Worm (Caenorhabditis elegans) whole organism, L3 larva: Measurements from ENCODE around the gene gss-1.

Source experiments
- ama-1 ChIP-seq: fragments of 150-350 bp; optimal IDR thresholded peaks from 2 replicates; lab custom pipeline; 2018
- ceh-16 ChIP-seq: sonication (generic microtip); optimal IDR thresholded peaks from 2 replicates; lab custom pipeline; 2017; ENCODE audit warnings: missing biosample characterization, missing genetic modification characterization
- ceh-28 ChIP-seq: fragments of 150-350 bp; optimal IDR thresholded peaks from 2 replicates; lab custom pipeline; 2014; ENCODE audit warnings: missing biosample characterization, missing genetic modification reagents, missing genetic modification characterization
- ceh-82 ChIP-seq: fragments of 150-350 bp; optimal IDR thresholded peaks from 2 replicates; lab custom pipeline; 2014; ENCODE audit warnings: missing biosample characterization, missing genetic modification characterization
- egl-27 ChIP-seq: sonication (generic microtip); optimal IDR thresholded peaks from 4 replicates; lab custom pipeline; 2017; ENCODE audit warnings: missing biosample characterization, missing genetic modification reagents, missing genetic modification characterization
- elt-1 ChIP-seq: fragments of 150-350 bp; optimal IDR thresholded peaks from 2 replicates; lab custom pipeline; 2014; ENCODE audit warnings: missing biosample characterization, missing genetic modification characterization
- elt-2 ChIP-seq: sonication (generic microtip); optimal IDR thresholded peaks from 2 replicates; lab custom pipeline; 2016; ENCODE audit warnings: missing genetic modification reagents, mild to moderate bottlenecking, missing genetic modification characterization, missing compliant biosample characterization
- fkh-10 ChIP-seq: sonication (generic microtip); optimal IDR thresholded peaks from 2 replicates; lab custom pipeline; 2017; ENCODE audit warnings: missing biosample characterization, missing genetic modification reagents, missing genetic modification characterization
- fos-1 ChIP-seq: fragments of 150-350 bp; optimal IDR thresholded peaks from 2 replicates; lab custom pipeline; 2014; ENCODE audit warnings: missing biosample characterization, missing genetic modification characterization
- hmg-11 ChIP-seq: sonication (generic microtip); optimal IDR thresholded peaks from 2 replicates; lab custom pipeline; 2016; ENCODE audit warnings: missing genetic modification characterization, missing compliant biosample characterization
- jun-1 ChIP-seq: fragments of 150-350 bp; optimal IDR thresholded peaks from 2 replicates; lab custom pipeline; 2014; ENCODE audit warnings: missing biosample characterization, missing genetic modification reagents, missing genetic modification characterization
- lin-39 ChIP-seq: fragments of 150-350 bp; optimal IDR thresholded peaks from 2 replicates; lab custom pipeline; 2018; ENCODE audit warnings: missing biosample characterization, missing genetic modification reagents, missing genetic modification characterization
- mml-1 ChIP-seq: fragments of 150-350 bp; sonication (generic microtip); optimal IDR thresholded peaks from 3 replicates; lab custom pipeline; 2014; ENCODE audit warnings: missing biosample characterization, missing genetic modification characterization
- nfya-1 ChIP-seq: sonication (generic microtip); optimal IDR thresholded peaks from 2 replicates; lab custom pipeline; 2017; ENCODE audit warnings: missing genetic modification characterization, mild to moderate bottlenecking, missing compliant biosample characterization, antibody characterized with exemption, moderate library complexity; ENCODE audit not compliant: insufficient read depth
- nhr-11 ChIP-seq: fragments of 150-350 bp; optimal IDR thresholded peaks from 2 replicates; lab custom pipeline; 2014; ENCODE audit warnings: missing biosample characterization, missing genetic modification characterization
- nhr-12 ChIP-seq: fragments of 150-350 bp; optimal IDR thresholded peaks from 2 replicates; lab custom pipeline; 2014; ENCODE audit warnings: missing biosample characterization, missing genetic modification characterization
- nhr-28 ChIP-seq: fragments of 150-350 bp; optimal IDR thresholded peaks from 2 replicates; lab custom pipeline; 2014; ENCODE audit warnings: missing biosample characterization, missing genetic modification characterization
- nhr-43 ChIP-seq: sonication (generic microtip); optimal IDR thresholded peaks from 2 replicates; lab custom pipeline; 2016; ENCODE audit warnings: mild to moderate bottlenecking, missing genetic modification characterization, missing compliant biosample characterization; ENCODE audit not compliant: poor library complexity, severe bottlenecking
- nhr-67 ChIP-seq: fragments of 150-350 bp; optimal IDR thresholded peaks from 2 replicates; lab custom pipeline; 2014; ENCODE audit warnings: missing biosample characterization, missing genetic modification characterization
- nhr-77 ChIP-seq: fragments of 150-350 bp; optimal IDR thresholded peaks from 2 replicates; lab custom pipeline; 2014; ENCODE audit warnings: missing biosample characterization, missing genetic modification characterization
- pha-4 ChIP-seq: fragments of 150-350 bp; optimal IDR thresholded peaks from 2 replicates; lab custom pipeline; 2014; ENCODE audit warnings: missing biosample characterization, missing genetic modification reagents, missing genetic modification characterization
- pqm-1 ChIP-seq: fragments of 150-350 bp; optimal IDR thresholded peaks from 2 replicates; lab custom pipeline; 2017; ENCODE audit warnings: missing biosample characterization, missing genetic modification characterization, inconsistent platforms
- skn-1 ChIP-seq: fragments of 150-350 bp; optimal IDR thresholded peaks from 2 replicates; lab custom pipeline; 2014; ENCODE audit warnings: missing biosample characterization, missing genetic modification characterization
- snpc-4 ChIP-seq: fragments of 150-350 bp; optimal IDR thresholded peaks from 2 replicates; lab custom pipeline; 2014; ENCODE audit warnings: missing biosample characterization, missing genetic modification characterization
- unc-62 ChIP-seq: fragments of 150-350 bp; sonication (generic microtip); optimal IDR thresholded peaks from 4 replicates; lab custom pipeline; 2014; ENCODE audit warnings: missing biosample characterization, missing genetic modification reagents, missing genetic modification characterization
- ztf-4 ChIP-seq: fragments of 150-350 bp; optimal IDR thresholded peaks from 2 replicates; lab custom pipeline; 2014; ENCODE audit warnings: missing biosample characterization, missing genetic modification characterization

Gene gss-1

ce11 chrII:9374807-9375206 lies 41.4 kb downstream of the gss-1 start, which contains the start of gene C06C3.12:
C06C3.12 (plus strand) TSS chrII:9375107.
- TF ChIP-seq elt-2: peak; percentile 1
- no peak for TF ChIP-seq ceh-16 (tag; lab: Kevin White, UChicago)

- TF ChIP-seq nhr-67 (tag; lab: Kevin White, UChicago) (no peak), lin-39 (tag; lab: Kevin White, UChicago) (no peak), elt-2 (no peak), jun-1 (tag; lab: Kevin White, UChicago) (no peak), nfya-1 (tag; lab: Kevin White, UChicago) (no peak), nhr-43 (tag; lab: Kevin White, UChicago) (no peak), mml-1 (tag; lab: Kevin White, UChicago) (no peak), ceh-82 (tag; lab: Kevin White, UChicago) (no peak), nhr-28 (tag; lab: Kevin White, UChicago) (no peak), nhr-12 (tag; lab: Kevin White, UChicago) (no peak), nhr-77 (tag; lab: Kevin White, UChicago) (no peak), unc-62 (no peak), snpc-4 (tag; lab: Kevin White, UChicago) (no peak), fkh-10 (GFP tag; lab: Kevin White, UChicago) (no peak)
These were observed 43.2 kb downstream of the gss-1 start, which contains the start of gene C06C3.4 for ce11 chrII:9372991-9373390. C06C3.4 (plus strand) TSS chrII:9373291.

- TF ChIP-seq elt-1 (tag; lab: Kevin White, UChicago): no peak
- TF ChIP-seq nfya-1 (tag; lab: Kevin White, UChicago): no peak
- no peak for TF ChIP-seq nhr-77 (tag; lab: Kevin White, UChicago)
- no peak for TF ChIP-seq ama-1
- no peak for TF ChIP-seq pqm-1
- TF ChIP-seq nhr-12 (tag; lab: Kevin White, UChicago): no peak
- TF ChIP-seq skn-1: no peak
- no peak for TF ChIP-seq fos-1 (tag; lab: Kevin White, UChicago)
- TF ChIP-seq lin-39 (tag; lab: Kevin White, UChicago): no peak
- no peak for TF ChIP-seq ztf-4 (tag; lab: Kevin White, UChicago)
- TF ChIP-seq egl-27 (tag; lab: Kevin White, UChicago): no peak
- TF ChIP-seq nhr-28 (tag; lab: Kevin White, UChicago): no peak
- no peak for TF ChIP-seq hmg-11 (tag; lab: Kevin White, UChicago)
- TF ChIP-seq pha-4 (tag; lab: Kevin White, UChicago): no peak
These were observed 43.8 kb downstream of the gss-1 start, which contains the start of gene C06C3.3 for ce11 chrII:9372393-9372792. C06C3.3 (minus strand) TSS chrII:9372493.

ce11 chrII:9369394-9369793 lies 46.8 kb downstream of the gss-1 start:
- TF ChIP-seq snpc-4 (tag; lab: Kevin White, UChicago) (no peak), pha-4 (tag; lab: Kevin White, UChicago) (no peak), nhr-11 (tag; lab: Kevin White, UChicago) (no peak), nhr-77 (tag; lab: Kevin White, UChicago) (no peak), egl-27 (tag; lab: Kevin White, UChicago) (no peak), ceh-28 (tag; lab: Kevin White, UChicago) (peak; percentile 65), nhr-43 (tag; lab: Kevin White, UChicago) (no peak)
- TF ChIP-seq, all 47 proteins: peak for 1
